Worm (Caenorhabditis elegans): ENCODE results near the gene fbxa-5.
"Not testable (repeated sequence)": the region's sequence is repeated elsewhere in the genome, so short reads cannot be mapped to it uniquely, and the experiment has no call there.

fbxa-5 gene

DNA sequence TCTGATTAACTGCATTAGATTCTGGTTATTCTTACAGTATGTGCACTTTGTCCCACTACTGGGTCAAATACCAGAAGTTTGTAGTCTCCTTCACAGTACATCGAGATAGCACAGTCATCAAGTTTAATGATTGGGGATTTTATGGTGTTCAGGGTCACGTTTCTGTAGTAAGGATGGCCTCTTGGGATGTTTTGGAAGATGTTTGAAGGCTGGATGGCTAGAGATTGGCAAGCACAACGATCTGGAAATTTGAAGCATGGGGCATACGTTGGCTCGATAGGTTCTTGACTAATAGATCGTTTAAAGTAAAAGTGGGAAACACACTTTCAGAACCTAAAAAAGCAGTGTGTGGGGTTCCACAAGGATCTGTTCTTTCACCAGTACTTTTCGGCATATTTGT, 17.8 kb upstream of the fbxa-5 start, which contains the start of gene Y82E9BR.8:
TSS of gene Y82E9BR.8 (minus strand) at position 101 of the 400 bp plus-strand sequence.
- TF ChIP-seq gmeb-2 (tag; optimal IDR thresholded peaks at IDR 0.05); ama-1 (optimal IDR thresholded peaks at IDR 0.05); pag-3 (tag; optimal IDR thresholded peaks at IDR 0.05; ENCODE audit: borderline replicate concordance): not testable (repeated sequence)

DNA sequence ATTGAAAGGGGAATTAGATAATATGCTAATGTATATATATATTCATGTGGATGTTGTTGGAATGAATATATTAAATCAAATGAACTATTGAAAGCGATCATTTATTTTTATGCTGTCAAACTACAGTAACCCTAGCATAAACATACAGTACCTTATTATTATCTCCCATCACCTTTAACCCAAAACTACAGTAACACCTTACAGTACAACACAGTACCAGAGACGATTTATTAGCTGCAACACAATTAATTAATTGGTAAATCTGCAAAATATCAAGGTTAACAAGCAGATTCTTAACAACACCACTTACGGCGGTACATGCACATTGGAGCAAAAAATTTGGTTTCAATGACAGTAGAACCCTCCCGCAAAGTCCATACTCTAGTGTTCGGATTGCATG, 15.2 kb upstream of the fbxa-5 start, which contains the start of gene Y82E9BL.1:
TSS of gene Y82E9BL.1 (minus strand) at position 101 of the 400 bp plus-strand sequence.
- TF ChIP-seq nhr-232 (tag; optimal IDR thresholded peaks at IDR 0.05) (no peak), odd-2 (tag; optimal IDR thresholded peaks at IDR 0.05) (no peak), pros-1 (tag; optimal IDR thresholded peaks at IDR 0.05) (no peak), ceh-34 (tag; optimal IDR thresholded peaks at IDR 0.05) (no peak), sox-4 (tag; optimal IDR thresholded peaks at IDR 0.05) (no peak), fkh-6 (tag; optimal IDR thresholded peaks at IDR 0.05) (no peak), ceh-48 (tag; optimal IDR thresholded peaks at IDR 0.05) (no peak), ceh-9 (tag; optimal IDR thresholded peaks at IDR 0.05) (no peak)

DNA sequence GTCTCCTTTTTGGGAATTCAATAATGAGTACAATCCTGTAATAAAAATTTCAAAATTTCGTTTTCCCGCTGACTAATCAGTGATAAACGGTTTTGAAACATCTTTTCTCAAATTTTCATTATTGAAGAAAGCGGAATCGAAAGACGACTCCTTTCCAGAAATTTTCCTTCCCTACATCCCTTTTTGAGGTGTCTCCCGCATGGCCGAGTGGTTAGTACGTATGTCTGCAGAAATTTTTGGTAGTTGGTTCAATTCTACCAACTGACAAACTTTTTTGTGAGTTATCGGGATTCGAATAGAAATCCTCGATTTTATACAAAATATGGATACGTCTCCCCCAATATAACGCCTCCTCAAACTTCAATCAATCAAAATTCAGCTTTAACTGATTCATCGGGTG, 14.4 kb upstream of the fbxa-5 start:
- TF ChIP-seq ceh-2 (tag; optimal IDR thresholded peaks at IDR 0.05): no peak
- no peak for TF ChIP-seq ceh-24 (tag; optimal IDR thresholded peaks at IDR 0.05)
- no peak for TF ChIP-seq elt-4 (tag; optimal IDR thresholded peaks at IDR 0.05)
- TF ChIP-seq unc-55 (GFP tag; optimal IDR thresholded peaks at IDR 0.05): no peak
- TF ChIP-seq ama-1 (optimal IDR thresholded peaks at IDR 0.05): no peak
- no peak for TF ChIP-seq odd-2 (tag; optimal IDR thresholded peaks at IDR 0.05)
- TF ChIP-seq F13H6.1 (tag; optimal IDR thresholded peaks at IDR 0.05): no peak
- no peak for TF ChIP-seq dve-1 (tag; optimal IDR thresholded peaks at IDR 0.05)
- no peak for TF ChIP-seq pax-1 (tag; optimal IDR thresholded peaks at IDR 0.05)
- TF ChIP-seq tbx-7 (tag; optimal IDR thresholded peaks at IDR 0.05): no peak
- TF ChIP-seq sdc-2 (tag; optimal IDR thresholded peaks at IDR 0.05): no peak
- no peak for TF ChIP-seq rnt-1 (tag; optimal IDR thresholded peaks at IDR 0.05)
- no peak for TF ChIP-seq ceh-6 (GFP tag; optimal IDR thresholded peaks at IDR 0.05)
- no peak for TF ChIP-seq sox-4 (tag; optimal IDR thresholded peaks at IDR 0.05)
- TF ChIP-seq zip-5 (tag; optimal IDR thresholded peaks at IDR 0.05): no peak
- TF ChIP-seq pag-3 (tag; optimal IDR thresholded peaks at IDR 0.05; ENCODE audit: borderline replicate concordance): no peak
- no peak for TF ChIP-seq ceh-18 (tag; optimal IDR thresholded peaks at IDR 0.05)
- no peak for TF ChIP-seq unc-86 (tag; optimal IDR thresholded peaks at IDR 0.05)

DNA sequence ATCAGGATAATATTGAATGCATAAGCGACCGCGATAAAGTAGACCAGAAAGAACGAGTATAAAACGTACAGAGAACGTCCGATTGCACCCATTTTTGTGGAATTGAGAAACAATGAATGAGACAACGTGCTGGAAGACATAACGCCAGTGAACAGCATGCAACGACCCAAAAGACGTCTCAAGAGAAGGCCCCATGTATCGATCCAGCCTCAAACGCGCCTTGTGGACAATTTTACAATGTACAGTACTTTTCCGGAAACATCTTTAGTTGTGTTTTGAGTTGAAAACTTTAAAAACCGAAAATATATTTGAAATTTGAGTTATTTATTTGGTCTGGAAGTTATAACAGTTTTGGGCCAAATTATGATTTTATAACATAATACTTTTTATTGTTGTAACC, 10.6 kb upstream of the fbxa-5 start, which contains the start of gene Y82E9BL.3:
TSS of gene Y82E9BL.3 (minus strand) at position 101 of the 400 bp plus-strand sequence.
- TF ChIP-seq nhr-11 (tag; optimal IDR thresholded peaks at IDR 0.05) (no peak), ceh-34 (tag; optimal IDR thresholded peaks at IDR 0.05) (no peak), fax-1 (tag; optimal IDR thresholded peaks at IDR 0.05) (no peak), ceh-6 (GFP tag; optimal IDR thresholded peaks at IDR 0.05) (no peak), C08G9.2 (tag; optimal IDR thresholded peaks at IDR 0.05) (no peak), npax-4 (tag; optimal IDR thresholded peaks at IDR 0.05) (no peak), hlh-8 (tag; optimal IDR thresholded peaks at IDR 0.05) (no peak), sdc-2 (tag; optimal IDR thresholded peaks at IDR 0.05) (no peak)

DNA sequence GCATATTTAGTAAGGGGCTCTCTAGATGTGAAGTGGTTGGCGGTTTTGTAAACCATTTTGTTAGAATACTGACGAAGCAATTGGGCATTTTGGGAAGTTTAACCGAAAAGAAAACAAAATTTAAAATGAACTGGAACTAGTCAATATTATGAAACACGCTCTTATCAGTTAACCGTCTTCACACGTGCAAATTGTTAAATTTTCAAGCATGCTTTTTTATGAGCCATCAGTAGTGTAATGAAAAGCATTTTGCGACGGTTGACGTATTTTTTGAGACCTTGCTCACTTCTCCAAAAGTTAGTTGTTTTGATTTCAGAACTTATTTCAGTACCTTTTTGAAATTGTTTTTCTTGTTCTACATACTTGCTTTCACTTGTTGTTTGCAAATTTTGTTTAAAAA, 9.2 kb upstream of the fbxa-5 start, which contains the start of gene fbxa-25:
TSS of gene fbxa-25 (minus strand) at position 138 of the 400 bp plus-strand sequence.
- TF ChIP-seq ceh-30 (tag; optimal IDR thresholded peaks at IDR 0.05) (no peak), rnt-1 (tag; optimal IDR thresholded peaks at IDR 0.05) (no peak), ceh-24 (tag; optimal IDR thresholded peaks at IDR 0.05) (no peak), K02D7.2 (tag; optimal IDR thresholded peaks at IDR 0.05) (no peak), nhr-232 (tag; optimal IDR thresholded peaks at IDR 0.05) (no peak), zip-5 (tag; optimal IDR thresholded peaks at IDR 0.05) (no peak), eyg-1 (tag; optimal IDR thresholded peaks at IDR 0.05) (no peak), fkh-6 (tag; optimal IDR thresholded peaks at IDR 0.05) (no peak), lin-11 (tag; optimal IDR thresholded peaks at IDR 0.05) (no peak), C08G9.2 (tag; optimal IDR thresholded peaks at IDR 0.05) (no peak), pat-9 (tag; optimal IDR thresholded peaks at IDR 0.05) (no peak), ceh-45 (GFP tag; IDR thresholded peaks at IDR 0.05) (no peak)

All from whole organism, late embryonic.